Worm (Caenorhabditis elegans): ENCODE measurements around the gene F44E2.10.
A peak's percentile ranks its signal among the peaks of the same experiment; 100 is the strongest.

F44E2.10 gene

DNA sequence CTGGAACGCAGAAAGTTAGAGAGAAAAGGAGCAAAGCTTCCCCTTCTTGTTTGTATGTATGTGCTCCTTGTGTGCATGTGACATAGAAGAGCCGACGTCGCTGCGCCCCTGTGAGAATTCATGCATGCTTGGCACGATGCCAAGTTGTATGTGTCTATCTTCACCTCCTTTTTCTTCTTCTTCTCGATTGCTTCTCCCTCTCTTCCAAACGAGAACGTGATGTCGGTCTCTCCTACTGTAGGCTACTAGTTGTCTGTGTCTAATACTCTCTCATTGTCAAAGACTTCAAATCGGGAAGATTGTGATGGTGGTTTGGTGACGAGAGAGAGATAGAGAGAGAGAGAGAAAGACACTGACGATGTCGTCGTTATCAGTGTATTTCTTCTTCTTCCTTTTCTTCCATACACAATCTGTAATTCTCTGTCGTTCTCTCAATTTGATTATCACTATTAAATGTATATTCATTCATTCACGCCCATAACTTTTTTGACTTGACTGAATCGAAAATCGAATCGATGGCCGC lies 33.6 kb downstream of the F44E2.10 start (continued):
- TF ChIP-seq egl-27 (tag; optimal IDR thresholded peaks at IDR 0.05): no peak
- TF ChIP-seq lsy-2 (tag; optimal IDR thresholded peaks at IDR 0.05): peak; percentile 90 to 94
- no peak for TF ChIP-seq ces-1 (GFP tag; optimal IDR thresholded peaks at IDR 0.05)
- TF ChIP-seq R02D3.7 (tag; optimal IDR thresholded peaks at IDR 0.05): no peak
- TF ChIP-seq cey-2 (tag; optimal IDR thresholded peaks at IDR 0.05; ENCODE audit: borderline replicate concordance, insufficient read depth): peak; percentile 53
- TF ChIP-seq F37D6.2 (tag; optimal IDR thresholded peaks at IDR 0.05): peak; percentile 80
- TF ChIP-seq madf-9 (GFP tag; conservative IDR thresholded peaks at IDR 0.05): 0 out of 2 replicates have a peak, but pooled peaks have one; percentile 27

DNA sequence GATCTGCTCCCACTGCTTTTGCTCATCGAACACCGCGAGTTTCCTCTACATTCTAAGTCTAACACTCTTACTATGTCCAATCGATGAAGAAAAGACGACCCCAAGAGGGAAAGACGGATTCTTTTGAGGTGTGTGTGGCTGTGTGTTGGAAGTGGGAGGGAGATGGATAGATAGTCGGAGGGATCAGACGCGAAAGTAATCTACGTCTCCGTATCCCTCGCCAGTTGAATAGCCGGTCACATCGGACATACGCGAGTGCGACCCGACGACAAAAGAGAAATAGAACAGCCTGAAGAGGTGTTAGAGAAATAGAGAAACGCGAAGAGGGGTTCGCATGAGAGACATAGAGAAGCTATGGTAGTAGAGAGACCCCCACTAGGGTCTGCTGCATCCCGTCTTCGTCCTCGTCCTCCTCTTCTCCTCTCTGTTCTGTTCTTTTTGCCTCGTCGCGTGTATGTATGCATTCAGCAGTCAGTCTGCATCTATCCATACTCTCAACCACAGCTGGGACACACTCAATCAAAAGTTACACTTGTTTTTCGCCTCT lies 35.2 kb downstream of the F44E2.10 start:
- TF ChIP-seq madf-5 (GFP tag; IDR thresholded peaks at IDR 0.05) (no peak), ceh-44 (GFP tag; IDR thresholded peaks at IDR 0.05) (no peak), mes-2 (tag; optimal IDR thresholded peaks at IDR 0.05; ENCODE audit: poor library complexity, severe bottlenecking) (peak; percentile 69), lin-1 (GFP tag; IDR thresholded peaks at IDR 0.05) (peak; percentile 82; the same call in 1 of the 2 replicates), ztf-7 (tag; optimal IDR thresholded peaks at IDR 0.05) (peak; percentile 88), ceh-82 (tag; optimal IDR thresholded peaks at IDR 0.05) (no peak), Y48G9A.11 (GFP tag; IDR thresholded peaks at IDR 0.05) (no peak; the same call in 1 of the 2 replicates), D1046.2 (GFP tag; IDR thresholded peaks at IDR 0.05) (0 out of 2 replicates have a peak, but pooled peaks have one; percentile 56), fkh-10 (GFP tag; optimal IDR thresholded peaks at IDR 0.05) (peak; percentile 96), aly-2 (tag; optimal IDR thresholded peaks at IDR 0.05) (no peak), daf-8 (GFP tag; IDR thresholded peaks at IDR 0.05) (no peak), sdz-12 (GFP tag; optimal IDR thresholded peaks at IDR 0.05) (no peak), nhr-76 (tag; optimal IDR thresholded peaks at IDR 0.05) (no peak), Y105C5A.15 (GFP tag; IDR thresholded peaks at IDR 0.05) (no peak), saeg-2 (GFP tag; IDR thresholded peaks at IDR 0.05) (peak; percentile 91), Y5F2A.4 (GFP tag; optimal IDR thresholded peaks at IDR 0.05) (peak; percentile 59), nhr-41 (GFP tag; IDR thresholded peaks at IDR 0.05) (no peak), ceh-28 (tag; optimal IDR thresholded peaks at IDR 0.05) (peak; percentile 72), vab-7 (GFP tag; IDR thresholded peaks at IDR 0.05) (no peak), tra-1 (GFP tag; IDR thresholded peaks at IDR 0.05) (peak; percentile 91), lin-13 (GFP tag; optimal IDR thresholded peaks at IDR 0.05) (peak; percentile 94), F10B5.3 (tag; optimal IDR thresholded peaks at IDR 0.05) (peak; percentile 81), T20F7.1 (GFP tag; optimal IDR thresholded peaks at IDR 0.05) (peak; percentile 77), F49E8.2 (tag; optimal IDR thresholded peaks at IDR 0.05; ENCODE audit: borderline replicate concordance) (no peak), nhr-237 (tag; optimal IDR thresholded peaks at IDR 0.05) (peak; percentile 58), daf-12 (tag; optimal IDR thresholded peaks at IDR 0.05) (no peak), R02D3.7 (tag; optimal IDR thresholded peaks at IDR 0.05) (no peak), Y75B8A.6 (GFP tag; IDR thresholded peaks at IDR 0.05) (no peak), set-16 (GFP tag; IDR thresholded peaks at IDR 0.05) (peak; percentile 84), skn-1 (tag; optimal IDR thresholded peaks at IDR 0.05) (peak; percentile 14), jun-1 (tag; optimal IDR thresholded peaks at IDR 0.05) (peak; percentile 87), hlh-11 (tag; optimal IDR thresholded peaks at IDR 0.05) (peak; percentile 99), nhr-77 (tag; optimal IDR thresholded peaks at IDR 0.05) (peak; percentile 87), mxl-3 (GFP tag; optimal IDR thresholded peaks at IDR 0.05) (peak; percentile 93), attf-4 (tag; optimal IDR thresholded peaks at IDR 0.05) (peak; percentile 13), nhr-42 (GFP tag; IDR thresholded peaks at IDR 0.05) (0 out of 2 replicates have a peak, but pooled peaks have one; percentile 52), spr-3 (GFP tag; optimal IDR thresholded peaks at IDR 0.05) (no peak), egl-43 (GFP tag; IDR thresholded peaks at IDR 0.05) (peak; percentile 94), arid-1 (GFP tag; conservative IDR thresholded peaks at IDR 0.05) (peak; percentile 88), nhr-6 (tag; optimal IDR thresholded peaks at IDR 0.05) (peak; percentile 84), nhr-25 (tag; optimal IDR thresholded peaks at IDR 0.05; ENCODE audit: borderline replicate concordance, insufficient read depth) (peak; percentile 95), F37D6.2 (tag; optimal IDR thresholded peaks at IDR 0.05) (peak; percentile 93), unc-39 (tag; optimal IDR thresholded peaks at IDR 0.05) (no peak)
